Fruit fly (Drosophila melanogaster) whole organism: ENCODE results near the gene CG18598.

Experiments used
- CG8478 ChIP-seq: fragments of >200 bp; optimal IDR thresholded peaks from 2 replicates; lab custom pipeline; 2018; ENCODE audit warnings: inconsistent platforms
- Dll ChIP-seq: fragments of >200 bp; optimal IDR thresholded peaks from 2 replicates; lab custom pipeline; 2017
- EcR ChIP-seq, 2 experiments: fragments of >200 bp; optimal IDR thresholded peaks; 2 replicates each; lab custom pipeline; 2017; ENCODE audit warnings: missing biosample characterization in 2 of 2, missing genetic modification characterization in 2 of 2, missing genetic modification reagents in 2 of 2
- pan ChIP-seq: fragments of >200 bp; optimal IDR thresholded peaks from 2 replicates; lab custom pipeline; 2017
- psq ChIP-seq: fragments of >200 bp; optimal IDR thresholded peaks from 2 replicates; lab custom pipeline; 2017
- usp ChIP-seq: fragments of >200 bp; optimal IDR thresholded peaks from 2 replicates; lab custom pipeline; 2017; ENCODE audit warnings: missing biosample characterization, missing genetic modification characterization, mixed read lengths

The CG18598 gene

DNA sequence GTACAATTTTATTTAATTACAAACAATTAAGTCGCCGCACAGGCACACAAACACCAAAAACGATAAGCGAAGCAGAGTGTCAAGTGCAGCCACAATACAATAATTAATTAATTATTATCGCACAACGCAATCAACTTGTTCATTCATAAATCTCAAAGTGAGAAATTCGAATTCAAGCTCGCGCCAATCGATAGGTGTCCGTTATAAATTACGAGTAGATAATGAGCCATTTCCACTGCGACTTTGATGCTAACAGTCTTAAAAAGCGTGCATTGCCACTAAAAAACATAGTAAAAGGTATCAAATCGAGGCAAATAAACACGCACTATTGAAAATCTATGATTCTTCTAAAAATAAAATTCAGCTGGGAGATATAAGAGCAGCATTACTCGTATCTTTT is 20.7 kb upstream of the CG18598 start:
- TF ChIP-seq pan (lab: Kevin White, UChicago), result no peak

DNA sequence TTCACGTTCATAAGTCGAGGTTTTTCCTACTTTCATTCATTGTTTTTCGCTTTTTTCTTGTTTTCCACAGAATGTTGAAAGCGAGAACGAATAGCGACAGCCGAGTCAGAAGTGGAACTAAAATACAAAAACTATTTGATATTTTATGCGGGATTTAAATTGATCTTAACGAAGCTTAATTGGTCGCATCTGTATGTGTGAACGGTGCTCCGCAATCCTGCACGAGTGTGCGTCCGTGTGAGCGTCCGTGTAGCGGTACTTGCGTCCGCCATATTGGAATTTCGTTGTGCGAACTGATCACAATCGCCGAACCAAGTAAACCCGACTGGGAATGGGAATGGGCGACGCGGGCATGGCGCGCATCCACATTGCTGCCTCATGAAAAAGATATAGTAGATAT is 18.7 kb upstream of the CG18598 start:
- TF ChIP-seq psq (lab: Kevin White, UChicago) (no peak), CG8478 (no peak), pan (lab: Kevin White, UChicago) (no peak), Dll (lab: Kevin White, UChicago) (no peak), EcR (GFP tag; optimal IDR thresholded peaks at IDR 0.05; lab: Kevin White, UChicago) (no peak)

DNA sequence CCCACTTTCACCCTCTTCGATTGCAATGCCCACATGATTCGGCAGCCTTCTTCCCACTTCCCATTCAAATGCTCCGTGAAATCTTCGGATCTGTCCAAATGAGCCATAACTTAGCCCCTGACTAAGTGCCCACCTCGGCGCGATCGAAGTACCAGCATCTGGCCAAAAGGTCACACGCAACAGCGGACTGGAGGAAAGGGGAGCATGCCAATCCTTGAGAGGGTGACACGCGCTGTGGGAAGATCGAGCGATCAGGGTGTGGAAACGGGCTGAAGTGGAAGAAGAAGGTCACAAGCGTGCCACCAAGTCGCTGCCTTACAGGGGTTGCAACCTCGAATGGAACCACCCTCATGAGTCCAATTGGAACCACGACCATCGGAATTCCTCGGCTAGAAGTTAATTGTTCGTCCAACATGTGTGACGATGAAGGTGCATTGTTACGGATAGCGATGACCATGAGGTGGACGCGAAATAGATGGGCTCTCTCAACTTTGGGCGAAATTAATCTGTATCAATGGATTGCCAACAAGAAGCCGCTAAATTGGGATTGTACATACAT is 16.1 kb upstream of the CG18598 start:
- TF ChIP-seq Dll (lab: Kevin White, UChicago) (no peak), pan (lab: Kevin White, UChicago) (no peak), EcR (GFP tag; optimal IDR thresholded peaks at IDR 0.05; lab: Kevin White, UChicago) (no peak), psq (lab: Kevin White, UChicago) (no peak), CG8478 (no peak), usp (GFP tag; lab: Kevin White, UChicago) (no peak)

DNA sequence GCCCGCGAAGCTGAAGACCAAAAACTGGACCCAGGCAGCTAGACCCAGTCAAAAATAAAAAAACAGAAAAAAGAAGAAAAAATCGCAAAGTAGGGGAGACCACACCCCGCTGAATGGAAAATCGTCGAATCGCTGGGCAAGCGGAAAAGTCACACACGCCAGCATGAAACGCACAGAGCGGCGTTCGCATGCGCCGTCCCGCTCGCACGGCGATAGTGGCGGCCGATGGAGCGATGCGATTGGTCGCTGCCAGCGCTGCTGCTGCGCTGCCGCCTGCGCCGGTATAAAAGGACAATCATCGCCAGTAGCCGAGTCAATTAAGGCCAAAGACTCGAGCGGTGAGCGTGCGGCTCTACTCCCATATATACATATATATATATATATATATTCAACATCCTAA is 15.0 kb upstream of the CG18598 start, which contains the start of gene repo:
Gene repo (plus strand): TSS at position 314 of the 400 bp plus-strand sequence.
- TF ChIP-seq usp (GFP tag; lab: Kevin White, UChicago), result no peak
- TF ChIP-seq psq (lab: Kevin White, UChicago), result no peak
- no peak for TF ChIP-seq Dll (lab: Kevin White, UChicago)
- no peak for TF ChIP-seq pan (lab: Kevin White, UChicago)
- no peak for TF ChIP-seq CG8478
- TF ChIP-seq EcR (GFP tag; optimal IDR thresholded peaks at IDR 0.05; lab: Kevin White, UChicago), result no peak

DNA sequence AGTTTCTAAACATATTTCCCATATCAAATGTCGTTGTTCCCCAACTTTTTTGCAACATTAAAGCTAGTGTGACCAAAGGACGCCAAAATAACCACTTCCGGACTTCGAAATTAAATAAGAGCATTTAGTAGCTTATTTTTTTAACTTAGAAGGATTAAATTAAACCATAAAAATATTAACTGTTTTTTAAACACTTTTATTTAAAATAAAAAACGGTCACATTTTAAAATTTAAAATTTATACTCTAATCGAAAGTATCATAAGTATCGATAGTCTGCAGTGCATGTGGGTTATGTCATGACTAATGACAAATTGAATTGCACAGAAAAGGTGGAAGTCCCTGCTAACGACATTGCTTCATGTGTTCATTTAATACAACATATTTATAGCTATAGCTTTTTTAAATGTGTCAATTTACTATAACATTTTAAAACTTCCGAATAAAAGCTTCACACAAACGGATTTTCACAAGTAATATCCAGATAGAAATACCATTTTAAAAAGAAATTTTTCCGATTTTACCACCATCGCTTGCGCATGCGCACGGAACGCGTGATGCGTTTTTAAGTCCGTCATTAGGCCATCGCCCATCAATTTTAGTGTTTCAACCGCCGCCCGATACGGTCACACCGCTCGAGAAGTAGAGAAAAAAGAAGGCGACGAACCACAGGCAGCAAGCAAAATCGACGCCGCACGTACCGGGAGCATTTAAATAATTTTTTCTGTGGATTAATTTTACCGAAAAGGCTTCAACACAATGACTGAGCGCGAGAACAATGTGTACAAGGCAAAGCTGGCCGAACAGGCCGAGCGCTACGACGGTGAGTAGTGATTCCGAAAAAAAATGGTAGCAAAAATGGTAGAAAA is 8.6 kb upstream of the CG18598 start, which contains the start of the genes CG7156 and 14-3-3epsilon:
Gene CG7156 (minus strand): TSS at position 71 of the 867 bp plus-strand sequence.
Gene 14-3-3epsilon (plus strand): TSS at position 443 of the 867 bp plus-strand sequence.
- TF ChIP-seq EcR (GFP tag; optimal IDR thresholded peaks at IDR 0.05; lab: Kevin White, UChicago) (no peak), psq (lab: Kevin White, UChicago) (no peak), CG8478 (no peak), usp (GFP tag; lab: Kevin White, UChicago) (no peak), pan (lab: Kevin White, UChicago) (no peak), Dll (lab: Kevin White, UChicago) (no peak)

DNA sequence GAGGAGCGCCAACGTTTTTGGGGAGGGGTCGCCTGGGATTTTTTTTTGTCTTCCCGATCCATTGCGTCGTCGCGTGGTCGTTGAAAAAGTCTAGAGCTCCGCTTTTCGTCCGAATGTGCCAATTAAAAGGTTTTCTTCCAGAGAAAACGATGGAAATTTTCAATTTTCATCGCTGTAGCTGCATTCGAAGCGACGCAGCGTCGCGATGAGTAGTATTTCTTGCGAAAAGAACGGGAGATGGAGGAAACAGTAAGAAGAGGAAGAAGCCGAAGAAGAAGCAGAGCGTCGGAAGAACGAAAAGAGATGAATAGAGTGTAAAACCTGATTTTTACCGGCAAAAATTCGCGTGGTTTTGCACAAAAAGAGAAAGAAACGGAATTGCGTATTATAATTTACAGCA is 7.9 kb upstream of the CG18598 start:
- TF ChIP-seq psq (lab: Kevin White, UChicago), result no peak
- no peak for TF ChIP-seq pan (lab: Kevin White, UChicago)
- no peak for TF ChIP-seq CG8478
- TF ChIP-seq Dll (lab: Kevin White, UChicago), result no peak
- no peak for TF ChIP-seq usp (GFP tag; lab: Kevin White, UChicago)
- no peak for TF ChIP-seq EcR (GFP tag; optimal IDR thresholded peaks at IDR 0.05; lab: Kevin White, UChicago)

DNA sequence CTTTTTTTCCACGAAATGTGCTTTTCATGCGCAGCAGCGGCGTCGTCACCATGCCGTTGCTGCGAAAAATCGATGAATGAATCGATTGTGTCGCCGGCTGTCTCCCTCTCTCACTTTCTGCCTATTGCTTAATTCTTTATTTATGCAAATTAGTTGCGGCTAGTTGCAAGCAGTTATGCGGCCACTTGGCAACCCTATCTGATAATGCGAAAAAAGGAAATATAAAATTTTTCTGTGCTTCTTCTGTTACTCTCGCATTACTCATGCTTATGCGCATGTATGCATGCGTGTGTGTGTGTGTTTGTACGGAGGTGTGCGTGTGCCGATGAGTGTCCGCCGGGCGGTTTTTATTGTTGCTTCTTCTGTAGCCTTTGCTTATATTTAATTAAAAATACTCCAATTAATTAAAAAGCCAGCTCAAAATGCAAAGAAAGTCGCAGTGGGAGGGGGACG is 7.2 kb upstream of the CG18598 start:
- TF ChIP-seq psq (lab: Kevin White, UChicago) (no peak), Dll (lab: Kevin White, UChicago) (no peak)

DNA sequence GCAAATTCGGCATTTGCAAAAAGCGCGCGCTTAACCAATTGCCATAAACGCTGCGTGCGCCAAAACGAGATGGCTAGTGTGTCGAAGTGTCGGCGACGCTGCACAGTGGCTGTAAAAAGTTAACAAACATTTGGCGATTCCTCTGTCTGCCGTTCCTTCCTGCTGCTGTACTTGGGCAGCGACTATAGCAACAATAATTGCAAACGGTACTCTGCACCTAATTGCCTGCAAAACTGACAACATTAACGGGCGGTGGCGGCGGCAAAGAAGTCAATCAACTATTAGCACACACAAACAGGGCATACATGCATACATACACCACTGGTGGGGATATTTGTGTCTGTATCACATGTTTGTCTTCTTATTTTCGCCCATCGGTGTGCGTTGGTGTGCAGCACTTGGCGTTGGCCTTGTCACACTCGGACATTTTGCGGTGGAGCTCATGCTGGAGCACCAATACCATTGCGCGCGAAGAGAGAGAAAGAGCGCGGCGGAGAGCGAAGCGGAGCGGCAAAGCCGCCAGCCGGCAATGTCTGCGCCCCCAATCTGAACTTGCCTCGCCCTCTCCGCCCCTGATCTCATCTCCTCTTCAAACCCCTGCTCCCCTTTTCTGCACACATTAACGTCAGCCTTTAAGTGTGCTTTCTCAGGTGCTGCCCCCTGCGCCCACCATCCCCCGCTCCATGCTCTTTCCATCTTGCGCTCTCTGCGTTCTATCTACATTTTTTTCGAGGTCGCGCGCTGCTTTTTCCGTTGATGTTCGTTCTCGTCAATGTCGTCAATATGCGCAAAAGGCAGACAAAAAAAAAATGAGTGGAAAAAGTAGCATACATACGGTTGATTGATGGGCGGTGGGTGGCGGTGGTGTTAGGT is 6.5 kb upstream of the CG18598 start:
- no peak for TF ChIP-seq psq (lab: Kevin White, UChicago)
- peak in 1 of 2 experiments; percentile 79 for TF ChIP-seq EcR (GFP tag; optimal IDR thresholded peaks at IDR 0.05; lab: Kevin White, UChicago)
- peak; percentile 89 for TF ChIP-seq CG8478
- TF ChIP-seq usp (GFP tag; lab: Kevin White, UChicago), result no peak
- TF ChIP-seq Dll (lab: Kevin White, UChicago), result peak; percentile 93
- no peak for TF ChIP-seq pan (lab: Kevin White, UChicago)

DNA sequence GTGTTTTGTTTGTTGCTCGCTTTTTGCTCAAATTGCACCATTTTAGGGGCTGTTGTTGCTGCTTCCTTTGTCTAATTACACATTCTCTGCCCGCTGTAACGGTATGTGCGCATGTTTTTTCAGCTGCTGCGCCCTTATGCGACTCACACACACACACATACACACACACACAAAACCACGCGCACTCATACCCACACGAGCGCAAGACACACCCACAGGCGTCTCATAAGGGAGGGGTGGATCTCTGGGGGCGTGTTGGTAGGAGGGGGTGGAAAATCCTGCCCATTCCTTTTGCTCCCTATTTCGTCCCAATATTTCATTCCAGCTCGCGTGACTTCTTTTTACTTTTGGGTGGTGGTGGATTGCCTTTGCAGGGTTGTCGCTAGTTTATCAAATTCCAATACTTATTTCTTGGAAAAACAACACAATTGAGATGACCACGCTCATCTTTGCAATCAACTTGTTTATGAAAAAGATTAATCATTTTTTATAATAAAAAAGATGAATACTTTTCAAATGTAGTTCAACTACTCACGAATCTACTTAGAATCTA is 5.8 kb upstream of the CG18598 start:
- TF ChIP-seq CG8478, result no peak
- TF ChIP-seq pan (lab: Kevin White, UChicago), result no peak

DNA sequence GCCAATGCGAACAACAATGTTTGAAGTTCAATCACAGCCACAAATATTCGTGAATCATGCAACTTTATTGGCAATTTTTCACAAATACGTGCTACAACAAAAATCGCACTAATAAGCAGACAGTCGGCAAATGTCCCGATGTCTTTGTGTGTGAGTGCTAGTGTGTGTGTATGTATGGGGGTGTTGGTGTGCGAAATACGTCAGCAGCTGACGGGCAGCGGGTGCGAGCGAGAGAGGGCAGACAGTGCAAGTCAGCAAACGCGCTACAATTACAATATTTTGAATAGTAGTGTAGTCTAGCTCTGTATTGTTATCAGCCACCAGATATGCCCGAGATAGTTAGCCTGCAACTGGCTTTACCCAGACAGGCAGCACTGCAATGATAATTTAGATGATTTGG is 4.9 kb upstream of the CG18598 start:
- TF ChIP-seq CG8478, result no peak
- TF ChIP-seq Dll (lab: Kevin White, UChicago), result no peak
- TF ChIP-seq usp (GFP tag; lab: Kevin White, UChicago), result no peak
- no peak for TF ChIP-seq psq (lab: Kevin White, UChicago)
- TF ChIP-seq EcR (GFP tag; optimal IDR thresholded peaks at IDR 0.05; lab: Kevin White, UChicago), result no peak
- TF ChIP-seq pan (lab: Kevin White, UChicago), result no peak

DNA sequence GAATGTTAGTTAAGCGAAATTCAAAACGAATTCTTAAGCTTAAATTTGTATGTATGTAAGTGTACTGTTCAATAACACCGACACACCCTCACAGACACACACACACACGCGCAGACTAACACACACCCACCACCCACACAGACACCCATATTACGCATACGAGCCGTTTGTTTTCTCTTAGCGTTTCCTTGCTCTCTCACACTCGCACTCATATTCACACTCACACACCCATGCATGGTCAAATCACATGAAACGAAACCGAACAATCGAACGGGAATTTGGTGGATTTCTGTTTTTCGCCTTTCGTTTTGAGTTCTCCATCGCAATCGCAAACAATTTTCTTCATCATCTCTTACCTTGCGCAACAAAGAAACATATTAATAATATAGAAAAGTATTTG is 1.6 kb upstream of the CG18598 start:
- TF ChIP-seq usp (GFP tag; lab: Kevin White, UChicago), result no peak
- no peak for TF ChIP-seq psq (lab: Kevin White, UChicago)
- no peak for TF ChIP-seq Dll (lab: Kevin White, UChicago)
- TF ChIP-seq EcR (GFP tag; optimal IDR thresholded peaks at IDR 0.05; lab: Kevin White, UChicago), result no peak
- no peak for TF ChIP-seq CG8478
- no peak for TF ChIP-seq pan (lab: Kevin White, UChicago)
